Fruit fly (Drosophila melanogaster) whole organism, embryonic: ENCODE data around the gene CG13457.

Experiments
- CG10274 ChIP-seq: fragments of 200-800 bp; sonication (Bioruptor generic); optimal IDR thresholded peaks from 3 replicates; lab custom pipeline; 2017; ENCODE audit warnings: missing biosample characterization, mild to moderate bottlenecking, missing genetic modification characterization
- CG12071 ChIP-seq: fragments of 200-800 bp; sonication (Bioruptor generic); optimal IDR thresholded peaks from 3 replicates; lab custom pipeline; 2018; ENCODE audit warnings: missing biosample characterization, mild to moderate bottlenecking, missing genetic modification characterization
- CG12104 ChIP-seq: fragments of 200-800 bp; sonication (Bioruptor generic); optimal IDR thresholded peaks from 3 replicates; lab custom pipeline; 2016; ENCODE audit warnings: missing biosample characterization, missing genetic modification characterization
- CG13296 ChIP-seq: fragments of 200-800 bp; sonication (Bioruptor generic); optimal IDR thresholded peaks from 3 replicates; lab custom pipeline; 2018; ENCODE audit warnings: missing biosample characterization, mild to moderate bottlenecking, missing genetic modification characterization
- CG13894 ChIP-seq: fragments of 200-800 bp; sonication (Bioruptor generic); optimal IDR thresholded peaks from 3 replicates; lab custom pipeline; 2018; ENCODE audit warnings: missing biosample characterization, mild to moderate bottlenecking, missing genetic modification characterization, moderate library complexity
- CG14710 ChIP-seq: fragments of 200-800 bp; sonication (Bioruptor generic); optimal IDR thresholded peaks from 3 replicates; lab custom pipeline; 2019; ENCODE audit warnings: missing biosample characterization, mild to moderate bottlenecking, missing genetic modification characterization, moderate library complexity
- CG17829 ChIP-seq: fragments of 200-800 bp; optimal IDR thresholded peaks from 2 replicates; lab custom pipeline; 2019; ENCODE audit warnings: missing biosample characterization, mild to moderate bottlenecking, missing genetic modification characterization, moderate library complexity
- CG2129 ChIP-seq: fragments of 200-800 bp; sonication (Bioruptor generic); IDR thresholded peaks from 2 replicates; pipeline ENCODE4 v1.3.6; 2022; ENCODE audit warnings: missing biosample characterization, missing genetic modification characterization; ENCODE audit not compliant: partially characterized antibody
- CG30403 ChIP-seq: fragments of 200-800 bp; sonication (Bioruptor generic); optimal IDR thresholded peaks from 3 replicates; lab custom pipeline; 2016; ENCODE audit warnings: missing biosample characterization, missing genetic modification characterization
- CG32772 ChIP-seq: fragments of 200-800 bp; sonication (Bioruptor generic); IDR thresholded peaks from 2 replicates; pipeline ENCODE4 v1.3.6; 2022; ENCODE audit warnings: missing biosample characterization, missing genetic modification characterization
- CG3407 ChIP-seq: fragments of 200-800 bp; sonication (Bioruptor generic); optimal IDR thresholded peaks from 2 replicates; lab custom pipeline; 2018; ENCODE audit warnings: missing biosample characterization, mild to moderate bottlenecking, missing genetic modification characterization
- CG43689 ChIP-seq: fragments of 200-800 bp; sonication (Bioruptor generic); IDR thresholded peaks from 2 replicates; pipeline ENCODE4 v1.3.6; 2022; ENCODE audit warnings: missing biosample characterization, missing genetic modification characterization
- CG7786 ChIP-seq: fragments of 200-800 bp; sonication (Bioruptor generic); optimal IDR thresholded peaks from 2 replicates; lab custom pipeline; 2016; ENCODE audit warnings: missing biosample characterization, missing genetic modification characterization
- CG7987 ChIP-seq: fragments of 200-800 bp; sonication (Bioruptor generic); optimal IDR thresholded peaks from 2 replicates; lab custom pipeline; 2018; ENCODE audit warnings: missing biosample characterization, mild to moderate bottlenecking, missing genetic modification characterization, moderate library complexity
- CG9817 ChIP-seq: fragments of 200-800 bp; sonication (Bioruptor generic); optimal IDR thresholded peaks from 2 replicates; lab custom pipeline; 2018; ENCODE audit warnings: missing biosample characterization, mild to moderate bottlenecking, missing genetic modification characterization, moderate library complexity
- Camta ChIP-seq: fragments of 200-800 bp; sonication (Bioruptor generic); optimal IDR thresholded peaks from 2 replicates; lab custom pipeline; 2016; ENCODE audit warnings: missing biosample characterization, missing genetic modification characterization
- Dbx ChIP-seq: fragments of 200-800 bp; sonication (Bioruptor generic); IDR thresholded peaks from 3 replicates; pipeline ENCODE4 v1.3.6; 2022; ENCODE audit warnings: missing biosample characterization, missing genetic modification characterization
- Deaf1 ChIP-seq: fragments of 200-800 bp; optimal IDR thresholded peaks from 3 replicates; lab custom pipeline; 2019; ENCODE audit warnings: missing biosample characterization, mild to moderate bottlenecking, missing genetic modification characterization, moderate library complexity
- ERR ChIP-seq: fragments of 200-800 bp; sonication (Bioruptor generic); optimal IDR thresholded peaks from 2 replicates; lab custom pipeline; 2016; ENCODE audit warnings: missing biosample characterization, missing genetic modification characterization
- Hr39 ChIP-seq: fragments of >200 bp; optimal IDR thresholded peaks from 2 replicates; lab custom pipeline; 2017
- Hsf ChIP-seq: fragments of 200-800 bp; sonication (Bioruptor generic); optimal IDR thresholded peaks from 3 replicates; lab custom pipeline; 2016; ENCODE audit warnings: missing biosample characterization, missing genetic modification characterization
- Med ChIP-seq: fragments of 200-800 bp; sonication (Bioruptor generic); peaks from one replicate; lab custom pipeline; 2016; ENCODE audit warnings: missing biosample characterization, missing genetic modification characterization, mild to moderate bottlenecking, inconsistent platforms, moderate library complexity
- Meics ChIP-seq: fragments of 200-800 bp; sonication (Bioruptor generic); optimal IDR thresholded peaks from 2 replicates; lab custom pipeline; 2017; ENCODE audit warnings: missing biosample characterization, mild to moderate bottlenecking, missing genetic modification characterization
- Neu2 ChIP-seq: fragments of 200-800 bp; sonication (Bioruptor generic); optimal IDR thresholded peaks from 3 replicates; lab custom pipeline; 2016; ENCODE audit warnings: missing biosample characterization, missing genetic modification characterization, borderline replicate concordance
- Pdp1 ChIP-seq, 2 experiments: fragments of 200-800 bp; sonication (Bioruptor generic); optimal IDR thresholded peaks; 3 replicates each; lab custom pipeline; 2016; ENCODE audit warnings: missing biosample characterization in 2 of 2, missing genetic modification characterization in 2 of 2, mild to moderate bottlenecking in 1 of 2, moderate library complexity in 1 of 2
- Ptx1 ChIP-seq: fragments of 200-800 bp; sonication (Bioruptor generic); IDR thresholded peaks from 2 replicates; pipeline ENCODE4 v1.3.6; 2022; ENCODE audit warnings: missing biosample characterization, missing genetic modification characterization
- Ssrp ChIP-seq: fragments of 200-800 bp; sonication (Bioruptor generic); optimal IDR thresholded peaks from 2 replicates; lab custom pipeline; 2018; ENCODE audit warnings: missing biosample characterization, mild to moderate bottlenecking, missing genetic modification characterization, moderate library complexity
- TFAM ChIP-seq: fragments of 200-800 bp; sonication (Bioruptor generic); optimal IDR thresholded peaks from 2 replicates; lab custom pipeline; 2017; ENCODE audit warnings: missing biosample characterization, missing genetic modification characterization, inconsistent platforms
- Xbp1 ChIP-seq: fragments of 200-800 bp; sonication (Bioruptor generic); optimal IDR thresholded peaks from 3 replicates; lab custom pipeline; 2016; ENCODE audit warnings: missing biosample characterization, mild to moderate bottlenecking, missing genetic modification characterization
- YL-1 ChIP-seq: fragments of 200-800 bp; sonication (Bioruptor generic); optimal IDR thresholded peaks from 3 replicates; lab custom pipeline; 2017; ENCODE audit warnings: missing biosample characterization, mild to moderate bottlenecking, missing genetic modification characterization
- ato ChIP-seq: fragments of 200-800 bp; sonication (Bioruptor generic); IDR thresholded peaks from 2 replicates; pipeline ENCODE4 v1.3.6; 2022; ENCODE audit warnings: missing biosample characterization, missing genetic modification characterization; ENCODE audit not compliant: partially characterized antibody
- bcd ChIP-seq: fragments of 200-800 bp; sonication (Bioruptor generic); optimal IDR thresholded peaks from 2 replicates; lab custom pipeline; 2017; ENCODE audit warnings: missing biosample characterization, mild to moderate bottlenecking, missing genetic modification characterization
- bsh ChIP-seq, 2 experiments: fragments of 200-800 bp; sonication (Bioruptor generic); optimal IDR thresholded peaks; 2 replicates each; lab custom pipeline; 2017 to 2018; ENCODE audit warnings: mild to moderate bottlenecking in 2 of 2, missing biosample characterization in 2 of 2, missing genetic modification characterization in 2 of 2, moderate library complexity in 1 of 2
- cg ChIP-seq: fragments of 200-800 bp; sonication (Bioruptor generic); optimal IDR thresholded peaks from 3 replicates; lab custom pipeline; 2019; ENCODE audit warnings: missing biosample characterization, mild to moderate bottlenecking, missing genetic modification characterization, moderate library complexity
- ewg ChIP-seq: fragments of 200-800 bp; sonication (Bioruptor generic); optimal IDR thresholded peaks from 3 replicates; lab custom pipeline; 2017; ENCODE audit warnings: mild to moderate bottlenecking, missing biosample characterization, missing genetic modification reagents, missing genetic modification characterization
- fd102C ChIP-seq: fragments of 200-800 bp; sonication (Bioruptor generic); optimal IDR thresholded peaks from 2 replicates; lab custom pipeline; 2018; ENCODE audit warnings: missing biosample characterization, mild to moderate bottlenecking, missing genetic modification characterization, moderate library complexity
- kah ChIP-seq: fragments of 200-800 bp; sonication (Bioruptor generic); optimal IDR thresholded peaks from 2 replicates; lab custom pipeline; 2018; ENCODE audit warnings: missing biosample characterization, mild to moderate bottlenecking, missing genetic modification characterization
- lmd ChIP-seq: fragments of 200-800 bp; sonication (Bioruptor generic); IDR thresholded peaks from 2 replicates; pipeline ENCODE4 v1.3.6; 2022; ENCODE audit warnings: missing biosample characterization, missing genetic modification characterization
- lov ChIP-seq, 2 experiments: fragments of 200-800 bp in 1 of 2; fragments of >200 bp in 1 of 2; sonication (Bioruptor generic) in 1 of 2; IDR thresholded peaks in 1 of 2; optimal IDR thresholded peaks in 1 of 2; 2 replicates in 1 of 2; 3 replicates in 1 of 2; pipeline versions ENCODE4 v1.3.6 to Lab custom; 2017 to 2022; ENCODE audit warnings: missing biosample characterization in 1 of 2, missing genetic modification characterization in 1 of 2
- nerfin-2 ChIP-seq: fragments of 200-800 bp; sonication (Bioruptor generic); IDR thresholded peaks from 2 replicates; pipeline ENCODE4 v1.3.6; 2022; ENCODE audit warnings: missing biosample characterization, missing genetic modification characterization; ENCODE audit not compliant: partially characterized antibody
- nmo ChIP-seq: fragments of 200-800 bp; sonication (Bioruptor generic); optimal IDR thresholded peaks from 2 replicates; lab custom pipeline; 2018; ENCODE audit warnings: missing biosample characterization, mild to moderate bottlenecking, missing genetic modification characterization, moderate library complexity
- p53 ChIP-seq: fragments of 200-800 bp; sonication (Bioruptor generic); optimal IDR thresholded peaks from 2 replicates; lab custom pipeline; 2016; ENCODE audit warnings: missing biosample characterization, missing genetic modification characterization
- pho ChIP-seq: fragments of 200-800 bp; sonication (Bioruptor generic); optimal IDR thresholded peaks from 2 replicates; lab custom pipeline; 2016; ENCODE audit warnings: missing biosample characterization, missing genetic modification characterization
- psq ChIP-seq: fragments of 200-800 bp; sonication (Bioruptor generic); optimal IDR thresholded peaks from 2 replicates; lab custom pipeline; 2017; ENCODE audit warnings: missing biosample characterization, missing genetic modification characterization
- repo ChIP-seq: fragments of 200-800 bp; sonication (Bioruptor generic); optimal IDR thresholded peaks from 2 replicates; lab custom pipeline; 2016; ENCODE audit warnings: missing biosample characterization, missing genetic modification characterization
- slou ChIP-seq: fragments of 200-800 bp; sonication (Bioruptor generic); optimal IDR thresholded peaks from 3 replicates; lab custom pipeline; 2016; ENCODE audit warnings: missing biosample characterization, missing genetic modification characterization
- sug ChIP-seq: fragments of 200-800 bp; optimal IDR thresholded peaks from 2 replicates; lab custom pipeline; 2019; ENCODE audit warnings: missing biosample characterization, mild to moderate bottlenecking, missing genetic modification characterization, moderate library complexity
- unc-4 ChIP-seq: fragments of 200-800 bp; sonication (Bioruptor generic); IDR thresholded peaks from 2 replicates; pipeline ENCODE4 v1.3.6; 2022; ENCODE audit warnings: missing biosample characterization, missing genetic modification characterization; ENCODE audit not compliant: partially characterized antibody
- z ChIP-seq: fragments of 200-800 bp; sonication (Bioruptor generic); IDR thresholded peaks from 3 replicates; pipeline ENCODE4 v1.3.6; 2022; ENCODE audit warnings: missing biosample characterization, missing genetic modification characterization

CG13457 gene

dm6 chr3L:15162005-15162404, 30.8 kb upstream of the CG13457 start (continued):
- TF ChIP-seq nerfin-2 (no peak), CG10274 (no peak), Pdp1 (GFP tag; optimal IDR thresholded peaks at IDR 0.05; lab: Kevin White, UChicago) (peak in 1 of 2 experiments; percentile 94), CG12104 (no peak), unc-4 (GFP tag; lab: Robert Waterston, UW) (0 out of 2 replicates have a peak, but pooled peaks have one; percentile 5)

- no peak for TF ChIP-seq Hr39 (lab: Kevin White, UChicago)
- TF ChIP-seq lmd (GFP tag; lab: Robert Waterston, UW), result no peak
- no peak for TF ChIP-seq Deaf1 (tag; lab: Kevin White, UChicago)
- peak; percentile 86 for TF ChIP-seq YL-1 (GFP tag; lab: Kevin White, UChicago)
- peak; percentile 36 for TF ChIP-seq Meics
- TF ChIP-seq nmo (GFP tag; lab: Kevin White, UChicago), result peak; percentile 43
- TF ChIP-seq pho (GFP tag; lab: Kevin White, UChicago), result no peak
- TF ChIP-seq lov (optimal IDR thresholded peaks at IDR 0.05; lab: Kevin White, UChicago), result no peak
- TF ChIP-seq lov (GFP tag; IDR thresholded peaks at IDR 0.05; lab: Robert Waterston, UW), result no peak
- peak; percentile 56 for TF ChIP-seq CG7987 (GFP tag; lab: Kevin White, UChicago)
- TF ChIP-seq Dbx (GFP tag; lab: Robert Waterston, UW), result 0 out of 3 replicates have a peak, but pooled peaks have one; percentile 31
- TF ChIP-seq psq (GFP tag; lab: Kevin White, UChicago), result no peak
- peak in 1 of 2 experiments; percentile 11 for TF ChIP-seq bsh (GFP tag; optimal IDR thresholded peaks at IDR 0.05; lab: Kevin White, UChicago)
- no peak for TF ChIP-seq CG32772 (GFP tag; lab: Robert Waterston, UW)
- no peak for TF ChIP-seq Ssrp
- no peak for TF ChIP-seq Camta (GFP tag; lab: Kevin White, UChicago)
- peak; percentile 84 for TF ChIP-seq Med (GFP tag; lab: Kevin White, UChicago)
- peak; percentile 55 for TF ChIP-seq sug
- no peak for TF ChIP-seq fd102C (GFP tag; lab: Kevin White, UChicago)
- no peak for TF ChIP-seq CG2129
- peak; percentile 28; the same call in 1 of the 2 replicates for TF ChIP-seq ato
- peak; percentile 2 for TF ChIP-seq Hsf
- TF ChIP-seq ewg (GFP tag; lab: Kevin White, UChicago), result no peak
- no peak for TF ChIP-seq slou (GFP tag; lab: Kevin White, UChicago)
- no peak for TF ChIP-seq CG12071
- TF ChIP-seq repo (GFP tag; lab: Kevin White, UChicago), result no peak
- TF ChIP-seq CG9817 (tag; lab: Kevin White, UChicago), result peak; percentile 29
- no peak for TF ChIP-seq Ptx1
- TF ChIP-seq CG13296 (GFP tag; lab: Kevin White, UChicago), result peak; percentile 5
- no peak for TF ChIP-seq CG13894
- TF ChIP-seq p53 (GFP tag; lab: Kevin White, UChicago), result no peak
- TF ChIP-seq CG17829, result peak; percentile 38
- no peak for TF ChIP-seq ERR (GFP tag; lab: Kevin White, UChicago)
- no peak for TF ChIP-seq CG7786
- no peak for TF ChIP-seq TFAM (GFP tag; lab: Kevin White, UChicago)
- peak; percentile 4 for TF ChIP-seq CG3407 (GFP tag; lab: Kevin White, UChicago)
- TF ChIP-seq bcd (GFP tag; lab: Kevin White, UChicago), result peak; percentile 8
- TF ChIP-seq kah (GFP tag; lab: Kevin White, UChicago), result peak; percentile 27
- TF ChIP-seq CG14710 (tag; lab: Kevin White, UChicago), result peak; percentile 53
- no peak for TF ChIP-seq Neu2 (GFP tag; lab: Kevin White, UChicago)
- peak; percentile 24 for TF ChIP-seq Xbp1 (GFP tag; lab: Kevin White, UChicago)
- TF ChIP-seq cg, result peak; percentile 94
- no peak for TF ChIP-seq CG43689
- peak; percentile 20 for TF ChIP-seq CG30403 (GFP tag; lab: Kevin White, UChicago)
- TF ChIP-seq z (GFP tag; lab: Robert Waterston, UW), result no peak
Measured at dm6 chr3L:15161549-15161948, 30.4 kb upstream of the CG13457 start, which contains the start of gene CG6878. Gene CG6878 (plus strand): TSS chr3L:15161817.
